Worm (Caenorhabditis elegans) whole organism, L2 larva: ENCODE data around the gene C04G6.4.

Source experiments
- C34F6.9 ChIP-seq: fragments of 150-350 bp; optimal IDR thresholded peaks from 2 replicates; lab custom pipeline; 2014; ENCODE audit warnings: missing biosample characterization, missing genetic modification characterization
- R02D3.7 ChIP-seq: fragments of 150-350 bp; optimal IDR thresholded peaks from 2 replicates; lab custom pipeline; 2014; ENCODE audit warnings: missing biosample characterization, missing genetic modification characterization
- Y55F3AM.14 ChIP-seq: fragments of 200-800 bp; sonication (Bioruptor generic); optimal IDR thresholded peaks from 2 replicates; lab custom pipeline; 2018; ENCODE audit warnings: mild to moderate bottlenecking, missing genetic modification characterization, missing compliant biosample characterization
- ZK546.5 ChIP-seq: sonication (generic microtip); optimal IDR thresholded peaks from 2 replicates; lab custom pipeline; 2017; ENCODE audit warnings: missing biosample characterization, missing genetic modification characterization
- alr-1 ChIP-seq: fragments of 150-350 bp; optimal IDR thresholded peaks from 2 replicates; lab custom pipeline; 2014; ENCODE audit warnings: missing biosample characterization, missing genetic modification characterization
- aly-2 ChIP-seq: fragments of 150-350 bp; optimal IDR thresholded peaks from 2 replicates; lab custom pipeline; 2014; ENCODE audit warnings: missing biosample characterization, missing genetic modification characterization
- ama-1 ChIP-seq: fragments of 150-350 bp; optimal IDR thresholded peaks from 2 replicates; lab custom pipeline; 2018; ENCODE audit warnings: inconsistent platforms
- blmp-1 ChIP-seq: sonication (generic microtip); optimal IDR thresholded peaks from 2 replicates; lab custom pipeline; 2017; ENCODE audit warnings: missing genetic modification characterization, mild to moderate bottlenecking, missing compliant biosample characterization, antibody characterized with exemption, moderate library complexity; ENCODE audit not compliant: insufficient read depth
- ceh-16 ChIP-seq: fragments of 150-350 bp; optimal IDR thresholded peaks from 2 replicates; lab custom pipeline; 2014; ENCODE audit warnings: missing biosample characterization, missing genetic modification characterization
- ceh-82 ChIP-seq: fragments of 150-350 bp; optimal IDR thresholded peaks from 2 replicates; lab custom pipeline; 2014; ENCODE audit warnings: missing biosample characterization, missing genetic modification characterization
- crh-2 ChIP-seq: sonication (generic microtip); optimal IDR thresholded peaks from 2 replicates; lab custom pipeline; 2017; ENCODE audit warnings: missing biosample characterization, missing genetic modification characterization
- elt-1 ChIP-seq: fragments of 150-350 bp; optimal IDR thresholded peaks from 2 replicates; lab custom pipeline; 2014; ENCODE audit warnings: missing biosample characterization, missing genetic modification characterization
- elt-3 ChIP-seq: sonication (generic microtip); optimal IDR thresholded peaks from 2 replicates; lab custom pipeline; 2017; ENCODE audit warnings: missing biosample characterization, missing genetic modification characterization
- fos-1 ChIP-seq: fragments of 150-350 bp; optimal IDR thresholded peaks from 2 replicates; lab custom pipeline; 2014; ENCODE audit warnings: missing biosample characterization, missing genetic modification characterization
- gmeb-1 ChIP-seq: fragments of 150-350 bp; optimal IDR thresholded peaks from 2 replicates; lab custom pipeline; 2014; ENCODE audit warnings: missing biosample characterization, missing genetic modification characterization
- lin-39 ChIP-seq: fragments of 150-350 bp; optimal IDR thresholded peaks from 2 replicates; lab custom pipeline; 2014; ENCODE audit warnings: missing biosample characterization, missing genetic modification reagents, missing genetic modification characterization
- lsy-2 ChIP-seq, 2 experiments: fragments of 150-350 bp in 1 of 2; sonication (generic microtip) in 1 of 2; optimal IDR thresholded peaks; 2 replicates each; lab custom pipeline; 2014 to 2017; ENCODE audit warnings: missing biosample characterization in 2 of 2, missing genetic modification characterization in 2 of 2
- mab-5 ChIP-seq: fragments of 150-350 bp; optimal IDR thresholded peaks from 2 replicates; lab custom pipeline; 2014; ENCODE audit warnings: missing biosample characterization, missing genetic modification characterization
- nhr-10 ChIP-seq: sonication (generic microtip); optimal IDR thresholded peaks from 2 replicates; lab custom pipeline; 2017; ENCODE audit warnings: missing biosample characterization, missing genetic modification characterization
- nhr-11 ChIP-seq: fragments of 150-350 bp; optimal IDR thresholded peaks from 2 replicates; lab custom pipeline; 2014; ENCODE audit warnings: missing biosample characterization, missing genetic modification characterization
- nhr-12 ChIP-seq: fragments of 150-350 bp; optimal IDR thresholded peaks from 2 replicates; lab custom pipeline; 2014; ENCODE audit warnings: missing biosample characterization, missing genetic modification characterization
- nhr-129 ChIP-seq: fragments of 150-350 bp; optimal IDR thresholded peaks from 2 replicates; lab custom pipeline; 2014; ENCODE audit warnings: missing biosample characterization, missing genetic modification characterization
- nhr-21 ChIP-seq: fragments of 150-350 bp; optimal IDR thresholded peaks from 2 replicates; lab custom pipeline; 2014; ENCODE audit warnings: missing biosample characterization, missing genetic modification characterization
- nhr-23 ChIP-seq: fragments of 150-350 bp; optimal IDR thresholded peaks from 2 replicates; lab custom pipeline; 2014; ENCODE audit warnings: missing biosample characterization, missing genetic modification reagents, missing genetic modification characterization
- nhr-237 ChIP-seq: fragments of 150-350 bp; optimal IDR thresholded peaks from 2 replicates; lab custom pipeline; 2014; ENCODE audit warnings: missing biosample characterization, missing genetic modification characterization
- nhr-6 ChIP-seq: fragments of 150-350 bp; optimal IDR thresholded peaks from 2 replicates; lab custom pipeline; 2014; ENCODE audit warnings: missing biosample characterization, missing genetic modification characterization
- nhr-77 ChIP-seq: fragments of 150-350 bp; optimal IDR thresholded peaks from 2 replicates; lab custom pipeline; 2014; ENCODE audit warnings: missing biosample characterization, missing genetic modification characterization
- sem-4 ChIP-seq: fragments of 150-350 bp; optimal IDR thresholded peaks from 2 replicates; lab custom pipeline; 2014; ENCODE audit warnings: missing biosample characterization, missing genetic modification reagents, missing genetic modification characterization
- sma-3 ChIP-seq: sonication (generic microtip); optimal IDR thresholded peaks from 2 replicates; lab custom pipeline; 2016; ENCODE audit warnings: missing genetic modification reagents, missing genetic modification characterization, missing compliant biosample characterization
- sma-9 ChIP-seq, 2 experiments: fragments of 150-350 bp in 1 of 2; sonication (generic microtip) in 1 of 2; optimal IDR thresholded peaks; 2 replicates each; lab custom pipeline; 2014 to 2016; ENCODE audit warnings: missing genetic modification characterization in 2 of 2, mild to moderate bottlenecking in 1 of 2, missing biosample characterization in 1 of 2, missing compliant biosample characterization in 1 of 2, missing genetic modification reagents in 1 of 2, moderate library complexity in 1 of 2
- snpc-4 ChIP-seq: fragments of 150-350 bp; optimal IDR thresholded peaks from 2 replicates; lab custom pipeline; 2014; ENCODE audit warnings: missing biosample characterization, missing genetic modification characterization
- unc-62 ChIP-seq: fragments of 150-350 bp; optimal IDR thresholded peaks from 2 replicates; lab custom pipeline; 2014; ENCODE audit warnings: missing biosample characterization, missing genetic modification reagents, missing genetic modification characterization
- ztf-1 ChIP-seq: fragments of 200-800 bp; sonication (Bioruptor generic); conservative IDR thresholded peaks from 2 replicates; pipeline ENCODE4 v1.3.6; 2022; ENCODE audit warnings: missing genetic modification characterization, missing compliant biosample characterization

Gene C04G6.4

ce11 chrII:5083341-5083740, at the start of gene C04G6.4:
C04G6.4 (minus strand) TSS chrII:5083441.
- no peak for TF ChIP-seq nhr-77
- no peak for TF ChIP-seq ZK546.5
- TF ChIP-seq nhr-12 (tag; lab: Kevin White, UChicago): no peak
- no peak for TF ChIP-seq unc-62 (GFP tag; lab: Kevin White, UChicago)
- TF ChIP-seq nhr-23 (tag; lab: Kevin White, UChicago): no peak
- TF ChIP-seq nhr-21 (tag; lab: Kevin White, UChicago): no peak
- TF ChIP-seq ama-1 (lab: Kevin White, UChicago): no peak
- no peak for TF ChIP-seq ztf-1 (GFP tag; lab: Robert Waterston, UW)
- TF ChIP-seq sma-3 (GFP tag; lab: Kevin White, UChicago): no peak
- TF ChIP-seq snpc-4 (tag; lab: Kevin White, UChicago): no peak
- no peak for TF ChIP-seq nhr-129 (tag; lab: Kevin White, UChicago)
- TF ChIP-seq fos-1 (tag; lab: Kevin White, UChicago): no peak
- no peak for TF ChIP-seq blmp-1
- no peak for TF ChIP-seq nhr-237 (tag; lab: Kevin White, UChicago)
- no peak for TF ChIP-seq C34F6.9 (tag; lab: Kevin White, UChicago)
- TF ChIP-seq ceh-16 (tag; lab: Kevin White, UChicago): no peak
- no peak for TF ChIP-seq sma-9 (GFP tag; optimal IDR thresholded peaks at IDR 0.05; lab: Kevin White, UChicago)
- TF ChIP-seq sma-9 (tag; optimal IDR thresholded peaks at IDR 0.05; lab: Kevin White, UChicago): no peak

ce11 chrII:5131800-5132199, 48.6 kb upstream of the C04G6.4 start:
- TF ChIP-seq sem-4 (no peak), nhr-12 (tag; lab: Kevin White, UChicago) (no peak), ceh-16 (tag; lab: Kevin White, UChicago) (no peak), ceh-82 (tag; lab: Kevin White, UChicago) (no peak), nhr-23 (tag; lab: Kevin White, UChicago) (no peak), elt-1 (no peak), snpc-4 (tag; lab: Kevin White, UChicago) (no peak), sma-3 (GFP tag; lab: Kevin White, UChicago) (no peak), lsy-2 (tag; optimal IDR thresholded peaks at IDR 0.05; lab: Kevin White, UChicago) (no peak), alr-1 (no peak), crh-2 (tag; lab: Kevin White, UChicago) (no peak), R02D3.7 (tag; lab: Kevin White, UChicago) (no peak), unc-62 (GFP tag; lab: Kevin White, UChicago) (no peak)

ce11 chrII:5130081-5130480, 46.8 kb upstream of the C04G6.4 start, which contains the start of gene lgc-56:
lgc-56 (plus strand) TSS chrII:5130381.
- TF ChIP-seq nhr-237 (tag; lab: Kevin White, UChicago): no peak
- TF ChIP-seq elt-3 (tag; lab: Kevin White, UChicago): no peak
- no peak for TF ChIP-seq mab-5 (tag; lab: Kevin White, UChicago)
- TF ChIP-seq Y55F3AM.14 (GFP tag; lab: Kevin White, UChicago): no peak
- TF ChIP-seq nhr-129 (tag; lab: Kevin White, UChicago): no peak
- TF ChIP-seq nhr-23 (tag; lab: Kevin White, UChicago): no peak
- TF ChIP-seq nhr-10 (tag; lab: Kevin White, UChicago): no peak
- TF ChIP-seq snpc-4 (tag; lab: Kevin White, UChicago): no peak
- no peak for TF ChIP-seq unc-62 (GFP tag; lab: Kevin White, UChicago)

- TF ChIP-seq ZK546.5: no peak
- peak; percentile 7 for TF ChIP-seq unc-62 (GFP tag; lab: Kevin White, UChicago)
Observed at ce11 chrII:5120612-5121011, 37.4 kb upstream of the C04G6.4 start.

ce11 chrII:5115733-5116132, 32.5 kb upstream of the C04G6.4 start, which contains the start of gene srsy-1:
srsy-1 (plus strand) TSS chrII:5116033.
- TF ChIP-seq ceh-82 (tag; lab: Kevin White, UChicago): no peak
- no peak for TF ChIP-seq sma-9 (GFP tag; optimal IDR thresholded peaks at IDR 0.05; lab: Kevin White, UChicago)
- TF ChIP-seq sma-9 (tag; optimal IDR thresholded peaks at IDR 0.05; lab: Kevin White, UChicago): no peak
- TF ChIP-seq ztf-1 (GFP tag; lab: Robert Waterston, UW): no peak
- TF ChIP-seq nhr-12 (tag; lab: Kevin White, UChicago): no peak
- no peak for TF ChIP-seq crh-2 (tag; lab: Kevin White, UChicago)
- no peak for TF ChIP-seq lin-39 (tag; lab: Kevin White, UChicago)
- no peak for TF ChIP-seq snpc-4 (tag; lab: Kevin White, UChicago)
- no peak for TF ChIP-seq nhr-6 (tag; lab: Kevin White, UChicago)
- no peak for TF ChIP-seq nhr-11 (tag; lab: Kevin White, UChicago)
- no peak for TF ChIP-seq gmeb-1 (tag; lab: Kevin White, UChicago)
- TF ChIP-seq aly-2: no peak
- no peak for TF ChIP-seq nhr-21 (tag; lab: Kevin White, UChicago)
